Worm (Caenorhabditis elegans): ENCODE measurements around the gene pfd-5.

The pfd-5 gene

DNA sequence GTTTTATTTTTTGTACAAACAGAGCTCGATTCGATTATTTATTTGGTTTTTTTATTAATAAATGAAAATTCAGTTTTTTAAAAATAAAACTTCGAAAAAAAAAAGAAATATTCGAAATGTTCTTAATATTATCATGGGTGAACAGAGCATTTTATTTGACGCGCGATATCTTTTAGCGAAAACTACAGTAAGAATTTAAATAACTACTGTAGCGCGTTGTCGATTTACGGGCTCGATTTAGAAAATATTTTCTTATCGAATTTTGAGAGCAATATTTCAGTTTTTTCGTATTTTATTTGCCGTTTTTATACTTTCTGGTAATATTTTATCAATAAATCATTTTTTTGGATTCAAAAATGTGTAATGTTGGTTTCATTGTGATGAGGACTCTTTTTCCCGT is 22.4 kb upstream of the pfd-5 start:
- TF ChIP-seq nhr-42 (GFP tag; IDR thresholded peaks at IDR 0.05) (no peak), daf-16 (GFP tag; optimal IDR thresholded peaks at IDR 0.05) (no peak), daf-16 (tag; optimal IDR thresholded peaks at IDR 0.05) (peak; percentile 1), lsy-2 (tag; optimal IDR thresholded peaks at IDR 0.05) (peak in 1 of 2 experiments; percentile 52), R02D3.7 (tag; optimal IDR thresholded peaks at IDR 0.05) (peak; percentile 65), unc-130 (GFP tag; optimal IDR thresholded peaks at IDR 0.05) (no peak), fos-1 (tag; optimal IDR thresholded peaks at IDR 0.05) (no peak), duxl-1 (tag; optimal IDR thresholded peaks at IDR 0.05; ENCODE audit: poor library complexity) (peak; percentile 16), nhr-102 (tag; optimal IDR thresholded peaks at IDR 0.05) (peak; percentile 23)

- TF ChIP-seq cey-2 (tag; optimal IDR thresholded peaks at IDR 0.05; ENCODE audit: borderline replicate concordance, insufficient read depth) (no peak), hlh-11 (tag; optimal IDR thresholded peaks at IDR 0.05) (peak; percentile 68), nhr-10 (tag; optimal IDR thresholded peaks at IDR 0.05) (no peak), egl-27 (tag; optimal IDR thresholded peaks at IDR 0.05) (no peak), ceh-44 (GFP tag; IDR thresholded peaks at IDR 0.05) (no peak), aha-1 (tag) (peak; percentile 84), ceh-20 (GFP tag; IDR thresholded peaks at IDR 0.05) (0 out of 2 replicates have a peak, but pooled peaks have one; percentile 48), daf-16 (GFP tag; optimal IDR thresholded peaks at IDR 0.05) (peak in 1 of 2 experiments; percentile 95), daf-16 (tag; optimal IDR thresholded peaks at IDR 0.05) (no peak), lsy-2 (tag; optimal IDR thresholded peaks at IDR 0.05) (peak in 1 of 2 experiments; percentile 18), skn-1 (tag; optimal IDR thresholded peaks at IDR 0.05) (no peak), unc-130 (GFP tag; optimal IDR thresholded peaks at IDR 0.05) (no peak), Y5F2A.4 (GFP tag; optimal IDR thresholded peaks at IDR 0.05) (no peak), ceh-62 (tag; optimal IDR thresholded peaks at IDR 0.05) (no peak), nhr-28 (tag; optimal IDR thresholded peaks at IDR 0.05) (peak; percentile 5), T26A8.4 (GFP tag; IDR thresholded peaks at IDR 0.05) (no peak), fkh-10 (GFP tag; optimal IDR thresholded peaks at IDR 0.05) (no peak), hlh-30 (tag; optimal IDR thresholded peaks at IDR 0.05; ENCODE audit: insufficient read depth) (peak; percentile 68), pha-4 (GFP tag; IDR thresholded peaks at IDR 0.05) (no peak), pha-4 (tag; optimal IDR thresholded peaks at IDR 0.05) (no peak), nhr-11 (tag; optimal IDR thresholded peaks at IDR 0.05) (peak; percentile 82), mdl-1 (tag; optimal IDR thresholded peaks at IDR 0.05) (peak in 1 of 2 experiments; percentile 0), unc-62 (GFP tag; optimal IDR thresholded peaks at IDR 0.05 in 1 of 2) (peak in 1 of 2 experiments; percentile 68), unc-62 (tag; optimal IDR thresholded peaks at IDR 0.05) (no peak), ceh-32 (tag; optimal IDR thresholded peaks at IDR 0.05; ENCODE audit: poor library complexity) (no peak)
Observed at ce11 chrIII:7216924-7217521, 18.3 kb upstream of the pfd-5 start.

ce11 chrIII:7216226-7216625 is 17.5 kb upstream of the pfd-5 start, which contains the start of gene R151.1:
Gene R151.1, plus strand, starts transcription at chrIII:7216526.
- no peak for TF ChIP-seq hmg-1.1 (GFP tag; IDR thresholded peaks at IDR 0.05)
- TF ChIP-seq ceh-20 (GFP tag; IDR thresholded peaks at IDR 0.05) = no peak
- no peak for TF ChIP-seq duxl-1 (tag; optimal IDR thresholded peaks at IDR 0.05; ENCODE audit: poor library complexity)
- TF ChIP-seq aha-1 (tag) = no peak
- no peak for TF ChIP-seq gei-8 (GFP tag; optimal IDR thresholded peaks at IDR 0.05)
- TF ChIP-seq F44E2.7 (GFP tag; IDR thresholded peaks at IDR 0.05) = no peak
- TF ChIP-seq dmd-8 (GFP tag; IDR thresholded peaks at IDR 0.05) = no peak
- no peak for TF ChIP-seq ctbp-1 (GFP tag; IDR thresholded peaks at IDR 0.05)
- no peak for TF ChIP-seq attf-4 (tag; optimal IDR thresholded peaks at IDR 0.05)
- TF ChIP-seq ceh-28 (tag; optimal IDR thresholded peaks at IDR 0.05) = no peak
- no peak for TF ChIP-seq vab-7 (GFP tag; IDR thresholded peaks at IDR 0.05)
